Fruit fly (Drosophila melanogaster): ENCODE data around the gene FASN2.

Gene FASN2

DNA sequence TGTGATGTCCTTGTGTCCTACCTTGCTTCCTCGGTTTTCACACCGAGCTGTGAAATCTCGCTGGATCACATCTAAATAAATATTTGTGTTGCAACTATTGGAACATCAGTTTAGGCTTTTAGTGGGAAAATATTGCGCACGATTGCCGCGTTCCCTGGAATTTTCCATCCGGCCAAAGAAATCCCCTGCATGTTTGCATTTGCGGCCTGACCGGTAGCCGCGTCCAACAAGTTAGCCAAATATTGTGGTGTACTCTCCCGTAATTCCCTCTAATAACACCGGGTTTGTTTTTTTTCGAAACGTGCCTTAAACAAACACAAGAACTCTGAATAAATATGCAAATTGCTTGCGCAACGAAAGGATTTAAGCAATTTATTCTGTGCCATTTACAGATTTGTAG lies 35.0 kb downstream of the FASN2 start:
- TF ChIP-seq CG9948 (tag; optimal IDR thresholded peaks at IDR 0.05) (no peak), CG8301 (tag; optimal IDR thresholded peaks at IDR 0.05) (no peak), CG17806 (tag; optimal IDR thresholded peaks at IDR 0.05) (no peak), CG32121 (GFP tag; IDR thresholded peaks at IDR 0.05) (no peak), Pif1A (GFP tag; optimal IDR thresholded peaks at IDR 0.05) (no peak), CG8159 (tag; optimal IDR thresholded peaks at IDR 0.05) (no peak), D1 (tag; optimal IDR thresholded peaks at IDR 0.05) (no peak), CG13204 (GFP tag; optimal IDR thresholded peaks at IDR 0.05) (no peak), CG15710 (tag; optimal IDR thresholded peaks at IDR 0.05) (no peak), rn (GFP tag; IDR thresholded peaks at IDR 0.05) (no peak), CG12605 (GFP tag; IDR thresholded peaks at IDR 0.05) (no peak), Pif1B (GFP tag; optimal IDR thresholded peaks at IDR 0.05) (no peak), fd96Ca (GFP tag; IDR thresholded peaks at IDR 0.05) (no peak), CG4496 (GFP tag; IDR thresholded peaks at IDR 0.05) (no peak), Snoo (tag; optimal IDR thresholded peaks at IDR 0.05) (no peak), CG14655 (GFP tag; optimal IDR thresholded peaks at IDR 0.05) (no peak), CG10348 (GFP tag; IDR thresholded peaks at IDR 0.05) (no peak)

DNA sequence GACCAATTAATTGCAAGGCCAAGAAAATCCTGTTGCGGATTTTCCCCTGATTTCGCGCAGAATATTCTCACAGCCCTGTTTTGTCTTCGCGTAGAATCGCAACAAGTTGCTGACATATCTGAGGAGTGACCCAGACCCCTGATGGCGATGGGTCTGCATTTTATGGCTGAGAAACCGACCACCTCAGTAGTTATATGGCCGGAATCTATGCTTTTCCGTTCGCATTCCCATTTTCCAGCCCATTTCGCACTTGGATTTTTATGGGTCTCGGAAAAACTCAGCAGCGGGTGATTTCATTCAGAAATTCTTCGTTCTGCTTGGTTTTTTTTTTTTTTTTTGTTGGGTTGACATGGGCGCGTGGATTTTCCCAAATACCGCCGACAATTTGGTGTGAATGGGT lies 39.1 kb downstream of the FASN2 start:
- no peak for TF ChIP-seq fd96Ca (GFP tag; IDR thresholded peaks at IDR 0.05)
- no peak for TF ChIP-seq CG32121 (GFP tag; IDR thresholded peaks at IDR 0.05)
- TF ChIP-seq EcR (GFP tag; optimal IDR thresholded peaks at IDR 0.05): no peak
- TF ChIP-seq CG17806 (tag; optimal IDR thresholded peaks at IDR 0.05): no peak
- no peak for TF ChIP-seq Ets98B (GFP tag; IDR thresholded peaks at IDR 0.05)
- TF ChIP-seq rn (GFP tag; IDR thresholded peaks at IDR 0.05): no peak
- TF ChIP-seq Pif1A (GFP tag; optimal IDR thresholded peaks at IDR 0.05): no peak

DNA sequence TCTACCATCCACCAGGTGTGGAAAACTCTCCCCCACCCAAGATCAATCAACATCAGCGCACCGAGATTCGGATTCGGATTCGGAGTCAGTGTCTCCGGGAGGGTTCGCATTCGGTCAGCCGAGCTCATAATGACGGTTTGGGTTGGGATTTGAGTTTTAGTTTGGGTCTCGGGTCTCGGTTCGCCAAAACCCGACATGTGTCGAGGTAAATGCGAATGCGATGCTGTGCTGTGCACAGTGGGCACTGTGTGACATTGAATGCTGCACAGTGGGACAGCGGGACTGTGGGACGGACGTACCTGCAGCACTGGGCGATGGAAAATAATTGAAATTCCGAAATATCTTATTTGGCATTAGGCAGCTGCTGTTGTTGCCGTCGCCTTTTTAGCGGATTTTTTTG lies 39.8 kb downstream of the FASN2 start:
- TF ChIP-seq Snoo (tag; optimal IDR thresholded peaks at IDR 0.05) (no peak), rn (GFP tag; IDR thresholded peaks at IDR 0.05) (no peak), EcR (GFP tag; optimal IDR thresholded peaks at IDR 0.05) (no peak), CG17806 (tag; optimal IDR thresholded peaks at IDR 0.05) (no peak), CG4496 (GFP tag; IDR thresholded peaks at IDR 0.05) (0 out of 3 replicates have a peak, but pooled peaks have one; percentile 23), D1 (tag; optimal IDR thresholded peaks at IDR 0.05) (no peak), CG9948 (tag; optimal IDR thresholded peaks at IDR 0.05) (no peak), CG10348 (GFP tag; IDR thresholded peaks at IDR 0.05) (no peak), Pif1B (GFP tag; optimal IDR thresholded peaks at IDR 0.05) (no peak), CG14655 (GFP tag; optimal IDR thresholded peaks at IDR 0.05) (no peak), gl (tag; optimal IDR thresholded peaks at IDR 0.05) (no peak), Pif1A (GFP tag; optimal IDR thresholded peaks at IDR 0.05) (no peak), CG15710 (tag; optimal IDR thresholded peaks at IDR 0.05) (no peak), fd96Ca (GFP tag; IDR thresholded peaks at IDR 0.05) (0 out of 3 replicates have a peak, but pooled peaks have one; percentile 37), CG34367 (tag; optimal IDR thresholded peaks at IDR 0.05) (no peak), CG8301 (tag; optimal IDR thresholded peaks at IDR 0.05) (no peak), CG13204 (GFP tag; optimal IDR thresholded peaks at IDR 0.05) (no peak), CG12605 (GFP tag; IDR thresholded peaks at IDR 0.05) (no peak), CG32121 (GFP tag; IDR thresholded peaks at IDR 0.05) (peak; percentile 29; the same call in 1 of the 2 replicates), CG8159 (tag; optimal IDR thresholded peaks at IDR 0.05) (no peak), Ets98B (GFP tag; IDR thresholded peaks at IDR 0.05) (no peak; the same call in 1 of the 2 replicates)

DNA sequence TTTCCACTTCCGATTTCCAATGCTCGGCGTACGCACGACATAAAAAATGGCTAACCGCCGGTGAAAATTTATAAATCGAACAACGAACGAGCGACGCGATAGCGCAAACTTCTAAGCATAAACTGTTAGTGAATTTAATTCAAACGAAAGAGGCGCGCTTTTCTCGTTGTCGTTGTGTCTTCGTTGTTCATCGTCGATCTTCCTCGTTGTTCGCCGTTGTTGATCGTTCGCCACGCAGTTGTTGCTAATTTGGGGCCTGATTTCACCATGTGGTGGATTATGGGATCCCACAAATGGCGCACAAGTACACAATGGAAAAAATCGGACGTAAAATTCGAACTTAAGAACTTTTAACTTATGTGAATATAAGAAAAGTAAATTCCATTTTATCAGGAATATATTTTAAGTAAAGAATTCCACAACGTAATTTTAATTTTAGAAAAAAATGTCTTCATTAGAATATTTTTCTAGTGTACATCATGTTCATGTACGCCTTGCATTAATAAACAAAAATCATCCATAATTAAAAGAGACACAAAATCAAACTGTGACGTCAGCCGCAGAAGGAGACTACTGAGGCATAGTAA lies 42.6 kb downstream of the FASN2 start:
- TF ChIP-seq CG15710 (tag; optimal IDR thresholded peaks at IDR 0.05): peak; percentile 35
- TF ChIP-seq CG14655 (GFP tag; optimal IDR thresholded peaks at IDR 0.05): peak; percentile 59
- peak; percentile 63 for TF ChIP-seq CG8301 (tag; optimal IDR thresholded peaks at IDR 0.05)
- no peak for TF ChIP-seq gl (tag; optimal IDR thresholded peaks at IDR 0.05)
- peak; percentile 84 for TF ChIP-seq CG32121 (GFP tag; IDR thresholded peaks at IDR 0.05)
- TF ChIP-seq CG34367 (tag; optimal IDR thresholded peaks at IDR 0.05): no peak
- no peak for TF ChIP-seq Snoo (tag; optimal IDR thresholded peaks at IDR 0.05)
- TF ChIP-seq EcR (GFP tag; optimal IDR thresholded peaks at IDR 0.05): no peak
- TF ChIP-seq D1 (tag; optimal IDR thresholded peaks at IDR 0.05): no peak
- TF ChIP-seq CG13204 (GFP tag; optimal IDR thresholded peaks at IDR 0.05): no peak
- peak; percentile 21 for TF ChIP-seq CG17806 (tag; optimal IDR thresholded peaks at IDR 0.05)
- TF ChIP-seq CG9948 (tag; optimal IDR thresholded peaks at IDR 0.05): no peak
- TF ChIP-seq rn (GFP tag; IDR thresholded peaks at IDR 0.05): no peak
- 0 out of 2 replicates have a peak, but pooled peaks have one; percentile 29 for TF ChIP-seq CG10348 (GFP tag; IDR thresholded peaks at IDR 0.05)
- TF ChIP-seq Pif1A (GFP tag; optimal IDR thresholded peaks at IDR 0.05): peak; percentile 46
- peak; percentile 44 for TF ChIP-seq CG8159 (tag; optimal IDR thresholded peaks at IDR 0.05)
- TF ChIP-seq Ets98B (GFP tag; IDR thresholded peaks at IDR 0.05): peak; percentile 73; the same call in 1 of the 2 replicates
- TF ChIP-seq Pif1B (GFP tag; optimal IDR thresholded peaks at IDR 0.05): peak; percentile 17
- peak; percentile 77; the same call in 2 of the 3 replicates for TF ChIP-seq CG4496 (GFP tag; IDR thresholded peaks at IDR 0.05)
- TF ChIP-seq CG12605 (GFP tag; IDR thresholded peaks at IDR 0.05): peak; percentile 77
- TF ChIP-seq fd96Ca (GFP tag; IDR thresholded peaks at IDR 0.05): 0 out of 3 replicates have a peak, but pooled peaks have one; percentile 18

DNA sequence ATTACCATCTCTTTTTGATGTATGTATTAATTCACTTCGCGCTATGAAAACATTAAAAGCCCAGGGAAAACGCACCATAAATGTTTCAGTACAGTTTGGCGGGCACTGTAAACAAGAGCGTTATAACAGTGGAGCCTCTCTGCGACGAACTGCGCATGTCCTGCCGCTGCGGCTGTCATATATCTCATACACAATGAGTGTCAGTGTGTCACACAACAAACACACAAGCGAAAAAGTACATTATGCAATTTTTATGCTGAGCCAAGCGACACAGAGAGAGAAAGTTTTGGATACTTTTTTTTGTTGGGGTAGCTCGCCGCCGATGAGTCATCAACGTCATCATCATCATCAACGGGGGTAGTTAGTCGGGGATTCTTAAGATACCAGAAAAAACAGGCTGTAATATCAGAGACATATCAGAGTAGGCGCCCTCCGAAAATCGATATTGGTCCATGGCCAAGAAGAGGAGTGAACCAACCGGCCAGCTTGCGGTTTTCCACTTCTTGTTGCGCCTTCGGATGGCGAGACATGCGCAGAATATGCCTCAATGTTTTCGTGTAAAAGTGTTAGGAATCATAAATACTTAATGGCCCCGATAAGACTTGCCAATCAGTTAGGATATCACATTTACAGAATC lies 44.6 kb downstream of the FASN2 start:
- TF ChIP-seq CG9948 (tag; optimal IDR thresholded peaks at IDR 0.05): no peak
- TF ChIP-seq CG13204 (GFP tag; optimal IDR thresholded peaks at IDR 0.05): no peak
- no peak for TF ChIP-seq fd96Ca (GFP tag; IDR thresholded peaks at IDR 0.05)
- TF ChIP-seq CG14655 (GFP tag; optimal IDR thresholded peaks at IDR 0.05): no peak
- no peak for TF ChIP-seq gl (tag; optimal IDR thresholded peaks at IDR 0.05)
- TF ChIP-seq CG8159 (tag; optimal IDR thresholded peaks at IDR 0.05): no peak
- no peak for TF ChIP-seq rn (GFP tag; IDR thresholded peaks at IDR 0.05)
- no peak for TF ChIP-seq CG4496 (GFP tag; IDR thresholded peaks at IDR 0.05)
- TF ChIP-seq CG8301 (tag; optimal IDR thresholded peaks at IDR 0.05): no peak
- no peak for TF ChIP-seq CG32121 (GFP tag; IDR thresholded peaks at IDR 0.05)
- TF ChIP-seq EcR (GFP tag; optimal IDR thresholded peaks at IDR 0.05): no peak
- TF ChIP-seq CG10348 (GFP tag; IDR thresholded peaks at IDR 0.05): no peak
- no peak for TF ChIP-seq CG12605 (GFP tag; IDR thresholded peaks at IDR 0.05)
- TF ChIP-seq CG17806 (tag; optimal IDR thresholded peaks at IDR 0.05): no peak
- TF ChIP-seq CG15710 (tag; optimal IDR thresholded peaks at IDR 0.05): no peak
- no peak for TF ChIP-seq CG34367 (tag; optimal IDR thresholded peaks at IDR 0.05)
- TF ChIP-seq Pif1A (GFP tag; optimal IDR thresholded peaks at IDR 0.05): no peak
- no peak for TF ChIP-seq D1 (tag; optimal IDR thresholded peaks at IDR 0.05)

Data from whole organism, pupa.